Worm (Caenorhabditis elegans) whole organism, L3 larva: ENCODE measurements around the gene Y41G9A.6.

Experiments
- R02D3.7 ChIP-seq: fragments of 150-350 bp; optimal IDR thresholded peaks from 2 replicates; lab custom pipeline; 2014; ENCODE audit warnings: missing biosample characterization, missing genetic modification characterization
- ZK546.5 ChIP-seq: sonication (generic microtip); optimal IDR thresholded peaks from 2 replicates; lab custom pipeline; 2017; ENCODE audit warnings: missing biosample characterization, missing genetic modification characterization
- aly-2 ChIP-seq: fragments of 150-350 bp; optimal IDR thresholded peaks from 2 replicates; lab custom pipeline; 2014; ENCODE audit warnings: missing biosample characterization, missing genetic modification characterization
- ceh-16 ChIP-seq: sonication (generic microtip); optimal IDR thresholded peaks from 2 replicates; lab custom pipeline; 2017; ENCODE audit warnings: missing biosample characterization, missing genetic modification characterization
- ceh-28 ChIP-seq: fragments of 150-350 bp; optimal IDR thresholded peaks from 2 replicates; lab custom pipeline; 2014; ENCODE audit warnings: missing biosample characterization, missing genetic modification reagents, missing genetic modification characterization
- ceh-82 ChIP-seq: fragments of 150-350 bp; optimal IDR thresholded peaks from 2 replicates; lab custom pipeline; 2014; ENCODE audit warnings: missing biosample characterization, missing genetic modification characterization
- ceh-9 ChIP-seq: sonication (generic microtip); optimal IDR thresholded peaks from 2 replicates; lab custom pipeline; 2018; ENCODE audit warnings: missing biosample characterization, missing genetic modification characterization
- daf-12 ChIP-seq: fragments of 150-350 bp; optimal IDR thresholded peaks from 2 replicates; lab custom pipeline; 2014; ENCODE audit warnings: missing biosample characterization, missing genetic modification reagents, missing genetic modification characterization
- egl-27 ChIP-seq: sonication (generic microtip); optimal IDR thresholded peaks from 4 replicates; lab custom pipeline; 2017; ENCODE audit warnings: missing biosample characterization, missing genetic modification reagents, missing genetic modification characterization
- egl-5 ChIP-seq: fragments of 150-350 bp; optimal IDR thresholded peaks from 2 replicates; lab custom pipeline; 2017; ENCODE audit warnings: missing biosample characterization, missing genetic modification reagents, missing genetic modification characterization, inconsistent platforms
- elt-1 ChIP-seq: fragments of 150-350 bp; optimal IDR thresholded peaks from 2 replicates; lab custom pipeline; 2014; ENCODE audit warnings: missing biosample characterization, missing genetic modification characterization
- elt-2 ChIP-seq: sonication (generic microtip); optimal IDR thresholded peaks from 2 replicates; lab custom pipeline; 2016; ENCODE audit warnings: missing genetic modification reagents, mild to moderate bottlenecking, missing genetic modification characterization, missing compliant biosample characterization
- elt-3 ChIP-seq, 3 experiments: fragments of 150-350 bp in 1 of 3; sonication (generic microtip) in 2 of 3; optimal IDR thresholded peaks; 2 replicates in 2 of 3; 4 replicates in 1 of 3; lab custom pipeline; 2014 to 2017; ENCODE audit warnings: missing biosample characterization in 3 of 3, missing genetic modification characterization in 3 of 3
- eor-1 ChIP-seq, 2 experiments: fragments of 150-350 bp; optimal IDR thresholded peaks; 2 replicates each; lab custom pipeline; 2014 to 2018; ENCODE audit warnings: missing biosample characterization in 2 of 2, missing genetic modification characterization in 2 of 2
- fkh-10 ChIP-seq: sonication (generic microtip); optimal IDR thresholded peaks from 2 replicates; lab custom pipeline; 2017; ENCODE audit warnings: missing biosample characterization, missing genetic modification reagents, missing genetic modification characterization
- fos-1 ChIP-seq: fragments of 150-350 bp; optimal IDR thresholded peaks from 2 replicates; lab custom pipeline; 2014; ENCODE audit warnings: missing biosample characterization, missing genetic modification characterization
- hmg-11 ChIP-seq: sonication (generic microtip); optimal IDR thresholded peaks from 2 replicates; lab custom pipeline; 2016; ENCODE audit warnings: missing genetic modification characterization, missing compliant biosample characterization
- jun-1 ChIP-seq: fragments of 150-350 bp; optimal IDR thresholded peaks from 2 replicates; lab custom pipeline; 2014; ENCODE audit warnings: missing biosample characterization, missing genetic modification reagents, missing genetic modification characterization
- lin-15B ChIP-seq: fragments of 150-350 bp; optimal IDR thresholded peaks from 2 replicates; lab custom pipeline; 2014; ENCODE audit warnings: missing biosample characterization, missing genetic modification characterization
- lin-39 ChIP-seq: fragments of 150-350 bp; optimal IDR thresholded peaks from 2 replicates; lab custom pipeline; 2018; ENCODE audit warnings: missing biosample characterization, missing genetic modification reagents, missing genetic modification characterization
- lsy-12 ChIP-seq: sonication (generic microtip); optimal IDR thresholded peaks from 2 replicates; lab custom pipeline; 2016; ENCODE audit warnings: mild to moderate bottlenecking, missing genetic modification characterization, missing compliant biosample characterization
- mml-1 ChIP-seq: fragments of 150-350 bp; sonication (generic microtip); optimal IDR thresholded peaks from 3 replicates; lab custom pipeline; 2014; ENCODE audit warnings: missing biosample characterization, missing genetic modification characterization
- nfya-1 ChIP-seq: sonication (generic microtip); optimal IDR thresholded peaks from 2 replicates; lab custom pipeline; 2017; ENCODE audit warnings: missing genetic modification characterization, mild to moderate bottlenecking, missing compliant biosample characterization, antibody characterized with exemption, moderate library complexity; ENCODE audit not compliant: insufficient read depth
- nhr-11 ChIP-seq: fragments of 150-350 bp; optimal IDR thresholded peaks from 2 replicates; lab custom pipeline; 2014; ENCODE audit warnings: missing biosample characterization, missing genetic modification characterization
- nhr-12 ChIP-seq: fragments of 150-350 bp; optimal IDR thresholded peaks from 2 replicates; lab custom pipeline; 2014; ENCODE audit warnings: missing biosample characterization, missing genetic modification characterization
- nhr-23 ChIP-seq: fragments of 150-350 bp; optimal IDR thresholded peaks from 2 replicates; lab custom pipeline; 2014; ENCODE audit warnings: missing biosample characterization, missing genetic modification reagents, missing genetic modification characterization
- nhr-25 ChIP-seq: sonication (generic microtip); optimal IDR thresholded peaks from 2 replicates; lab custom pipeline; 2017; ENCODE audit warnings: missing biosample characterization, missing genetic modification characterization
- nhr-28 ChIP-seq: fragments of 150-350 bp; optimal IDR thresholded peaks from 2 replicates; lab custom pipeline; 2014; ENCODE audit warnings: missing biosample characterization, missing genetic modification characterization
- nhr-43 ChIP-seq: sonication (generic microtip); optimal IDR thresholded peaks from 2 replicates; lab custom pipeline; 2016; ENCODE audit warnings: mild to moderate bottlenecking, missing genetic modification characterization, missing compliant biosample characterization; ENCODE audit not compliant: poor library complexity, severe bottlenecking
- nhr-67 ChIP-seq: fragments of 150-350 bp; optimal IDR thresholded peaks from 2 replicates; lab custom pipeline; 2014; ENCODE audit warnings: missing biosample characterization, missing genetic modification characterization
- nhr-76 ChIP-seq: fragments of 150-350 bp; sonication (generic microtip); optimal IDR thresholded peaks from 5 replicates; lab custom pipeline; 2014; ENCODE audit warnings: missing biosample characterization, missing genetic modification characterization
- nhr-77 ChIP-seq: fragments of 150-350 bp; optimal IDR thresholded peaks from 2 replicates; lab custom pipeline; 2014; ENCODE audit warnings: missing biosample characterization, missing genetic modification characterization
- pha-4 ChIP-seq: fragments of 150-350 bp; optimal IDR thresholded peaks from 2 replicates; lab custom pipeline; 2014; ENCODE audit warnings: missing biosample characterization, missing genetic modification reagents, missing genetic modification characterization
- pqm-1 ChIP-seq: fragments of 150-350 bp; optimal IDR thresholded peaks from 2 replicates; lab custom pipeline; 2017; ENCODE audit warnings: missing biosample characterization, missing genetic modification characterization, inconsistent platforms
- sea-2 ChIP-seq: fragments of 150-350 bp; sonication (generic microtip); optimal IDR thresholded peaks from 4 replicates; lab custom pipeline; 2014; ENCODE audit warnings: missing biosample characterization, missing genetic modification reagents, missing genetic modification characterization
- skn-1 ChIP-seq: fragments of 150-350 bp; optimal IDR thresholded peaks from 2 replicates; lab custom pipeline; 2014; ENCODE audit warnings: missing biosample characterization, missing genetic modification characterization
- snpc-4 ChIP-seq: fragments of 150-350 bp; optimal IDR thresholded peaks from 2 replicates; lab custom pipeline; 2014; ENCODE audit warnings: missing biosample characterization, missing genetic modification characterization
- tbx-2 ChIP-seq: sonication (generic microtip); optimal IDR thresholded peaks from 2 replicates; lab custom pipeline; 2016; ENCODE audit warnings: mild to moderate bottlenecking, missing genetic modification characterization, missing compliant biosample characterization
- unc-39 ChIP-seq: sonication (generic microtip); optimal IDR thresholded peaks from 4 replicates; lab custom pipeline; 2017; ENCODE audit warnings: missing biosample characterization, missing genetic modification characterization
- unc-62 ChIP-seq: fragments of 150-350 bp; sonication (generic microtip); optimal IDR thresholded peaks from 4 replicates; lab custom pipeline; 2014; ENCODE audit warnings: missing biosample characterization, missing genetic modification reagents, missing genetic modification characterization
- zag-1 ChIP-seq: fragments of 150-350 bp; optimal IDR thresholded peaks from 2 replicates; lab custom pipeline; 2014; ENCODE audit warnings: missing biosample characterization, missing genetic modification characterization
- ztf-11 ChIP-seq: fragments of 150-350 bp; optimal IDR thresholded peaks from 2 replicates; lab custom pipeline; 2014; ENCODE audit warnings: missing biosample characterization, missing genetic modification characterization
- ztf-4 ChIP-seq: fragments of 150-350 bp; optimal IDR thresholded peaks from 2 replicates; lab custom pipeline; 2014; ENCODE audit warnings: missing biosample characterization, missing genetic modification characterization

Gene Y41G9A.6

DNA sequence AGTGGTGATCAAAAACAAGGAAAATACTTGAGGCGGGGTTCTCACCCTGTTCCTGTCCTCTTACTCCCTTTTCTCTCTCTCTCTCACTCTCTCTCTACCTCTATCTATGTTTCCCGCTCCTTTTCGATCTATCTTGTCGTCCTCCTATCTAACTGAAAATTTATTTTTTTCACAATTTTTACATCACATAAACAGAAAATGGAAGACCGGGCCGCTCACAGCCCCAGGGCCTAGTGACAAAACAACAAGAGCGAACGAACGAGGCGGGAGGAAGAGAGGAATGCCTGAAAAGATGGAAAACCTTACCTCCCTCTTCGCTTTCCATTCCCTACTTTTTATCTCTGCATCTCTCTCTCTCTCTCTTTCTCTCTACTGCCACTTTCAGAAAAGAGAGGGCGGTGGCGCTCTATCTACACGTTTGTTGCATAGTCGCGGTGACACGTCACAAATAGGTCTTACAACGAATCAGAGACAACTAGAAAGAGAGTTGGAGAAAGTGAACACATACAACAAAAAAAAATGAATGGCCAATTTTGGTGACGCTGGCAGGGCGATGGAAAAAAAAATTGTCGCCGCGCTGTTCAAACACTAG is 32.7 kb downstream of the Y41G9A.6 start:
- TF ChIP-seq ceh-16 (tag; lab: Kevin White, UChicago), result no peak
- no peak for TF ChIP-seq eor-1 (tag; optimal IDR thresholded peaks at IDR 0.05; lab: Kevin White, UChicago)
- TF ChIP-seq nfya-1 (tag; lab: Kevin White, UChicago), result no peak
- no peak for TF ChIP-seq jun-1
- no peak for TF ChIP-seq nhr-28 (tag; lab: Kevin White, UChicago)
- peak; percentile 9 for TF ChIP-seq nhr-25 (tag; lab: Kevin White, UChicago)
- no peak for TF ChIP-seq ztf-4 (tag; lab: Kevin White, UChicago)
- no peak for TF ChIP-seq unc-62 (GFP tag; lab: Kevin White, UChicago)
- no peak for TF ChIP-seq egl-27
- TF ChIP-seq snpc-4, result peak; percentile 56
- TF ChIP-seq ceh-9 (tag; lab: Kevin White, UChicago), result no peak
- TF ChIP-seq elt-2 (tag; lab: Kevin White, UChicago), result peak; percentile 33
- no peak for TF ChIP-seq sea-2 (GFP tag; lab: Kevin White, UChicago)
- TF ChIP-seq nhr-43 (tag; lab: Kevin White, UChicago), result no peak
- TF ChIP-seq egl-5 (tag; lab: Kevin White, UChicago), result no peak
- no peak for TF ChIP-seq mml-1 (tag; lab: Kevin White, UChicago)
- no peak for TF ChIP-seq ceh-28 (tag; lab: Kevin White, UChicago)
- TF ChIP-seq fos-1 (tag; lab: Kevin White, UChicago), result no peak
- no peak for TF ChIP-seq aly-2
- TF ChIP-seq ceh-82 (tag; lab: Kevin White, UChicago), result no peak
- peak; percentile 31 for TF ChIP-seq pha-4
- TF ChIP-seq daf-12 (tag; lab: Kevin White, UChicago), result no peak
- no peak for TF ChIP-seq nhr-11
- no peak for TF ChIP-seq lin-39
- TF ChIP-seq pqm-1 (tag; lab: Kevin White, UChicago), result peak; percentile 33
- no peak for TF ChIP-seq ZK546.5 (tag; lab: Kevin White, UChicago)
- TF ChIP-seq hmg-11 (tag; lab: Kevin White, UChicago), result no peak
- no peak for TF ChIP-seq elt-3 (tag; optimal IDR thresholded peaks at IDR 0.05; lab: Kevin White, UChicago)
- TF ChIP-seq unc-39, result no peak
- TF ChIP-seq nhr-23 (tag; lab: Kevin White, UChicago), result no peak
- no peak for TF ChIP-seq lsy-12
- TF ChIP-seq ztf-11 (tag; lab: Kevin White, UChicago), result no peak
- TF ChIP-seq nhr-12 (tag; lab: Kevin White, UChicago), result no peak
- no peak for TF ChIP-seq nhr-67 (tag; lab: Kevin White, UChicago)
- TF ChIP-seq skn-1 (tag; lab: Kevin White, UChicago), result no peak
- no peak for TF ChIP-seq tbx-2 (tag; lab: Kevin White, UChicago)
- no peak for TF ChIP-seq zag-1 (tag; lab: Kevin White, UChicago)
- no peak for TF ChIP-seq nhr-76 (tag; lab: Kevin White, UChicago)
- TF ChIP-seq nhr-77 (tag; lab: Kevin White, UChicago), result no peak
- TF ChIP-seq elt-1 (tag; lab: Kevin White, UChicago), result peak; percentile 28
- no peak for TF ChIP-seq fkh-10 (GFP tag; lab: Kevin White, UChicago)
- no peak for TF ChIP-seq lin-15B

DNA sequence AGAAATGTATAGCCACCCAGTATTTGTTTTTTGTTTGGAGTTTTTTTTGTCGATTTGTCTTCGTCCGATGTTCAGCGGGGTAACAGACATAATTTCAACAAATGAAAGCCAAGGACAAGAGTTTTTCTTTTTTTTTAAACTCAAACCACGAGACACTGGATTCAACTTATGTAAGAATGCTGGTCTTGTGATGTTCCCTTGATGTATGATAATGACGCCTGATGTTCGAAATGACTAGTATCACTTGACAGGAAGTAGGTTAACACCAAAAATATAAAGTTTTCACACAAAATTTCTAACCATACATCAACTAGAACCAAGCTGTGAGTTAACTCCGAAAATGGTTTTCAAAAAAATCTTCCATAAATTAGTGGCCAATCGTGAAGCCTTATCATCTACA is 33.4 kb downstream of the Y41G9A.6 start:
- no peak for TF ChIP-seq mml-1 (tag; lab: Kevin White, UChicago)
- no peak for TF ChIP-seq hmg-11 (tag; lab: Kevin White, UChicago)
- no peak for TF ChIP-seq lin-39
- TF ChIP-seq nhr-25 (tag; lab: Kevin White, UChicago), result no peak
- TF ChIP-seq snpc-4, result no peak
- peak; percentile 32 for TF ChIP-seq lsy-12
- no peak for TF ChIP-seq R02D3.7 (tag; lab: Kevin White, UChicago)
- TF ChIP-seq, all 47 proteins: peak for 1
